Worm (Caenorhabditis elegans) whole organism, L4/young adult: ENCODE results near the gene srx-110.

ENCODE experiments used
- dao-5 ChIP-seq: sonication (generic microtip); optimal IDR thresholded peaks from 2 replicates; lab custom pipeline; 2016; ENCODE audit warnings: missing genotype, missing genetic modification characterization, moderate library complexity, missing compliant biosample characterization
- him-1 ChIP-seq: sonication (generic microtip); optimal IDR thresholded peaks from 2 replicates; lab custom pipeline; 2016; ENCODE audit warnings: missing genotype, missing genetic modification reagents, missing genetic modification characterization, missing compliant biosample characterization

ce11 chrII:3748719-3749118, 39.4 kb downstream of the srx-110 start, which contains the start of gene fbxb-90:
- TF ChIP-seq him-1 (tag; lab: Kevin White, UChicago) (no peak), dao-5 (tag; lab: Kevin White, UChicago) (no peak)
